Worm (Caenorhabditis elegans): Measurements from ENCODE around the gene C56G2.22.
A peak's percentile ranks its signal among the peaks of the same experiment; 100 is the strongest.

DNA sequence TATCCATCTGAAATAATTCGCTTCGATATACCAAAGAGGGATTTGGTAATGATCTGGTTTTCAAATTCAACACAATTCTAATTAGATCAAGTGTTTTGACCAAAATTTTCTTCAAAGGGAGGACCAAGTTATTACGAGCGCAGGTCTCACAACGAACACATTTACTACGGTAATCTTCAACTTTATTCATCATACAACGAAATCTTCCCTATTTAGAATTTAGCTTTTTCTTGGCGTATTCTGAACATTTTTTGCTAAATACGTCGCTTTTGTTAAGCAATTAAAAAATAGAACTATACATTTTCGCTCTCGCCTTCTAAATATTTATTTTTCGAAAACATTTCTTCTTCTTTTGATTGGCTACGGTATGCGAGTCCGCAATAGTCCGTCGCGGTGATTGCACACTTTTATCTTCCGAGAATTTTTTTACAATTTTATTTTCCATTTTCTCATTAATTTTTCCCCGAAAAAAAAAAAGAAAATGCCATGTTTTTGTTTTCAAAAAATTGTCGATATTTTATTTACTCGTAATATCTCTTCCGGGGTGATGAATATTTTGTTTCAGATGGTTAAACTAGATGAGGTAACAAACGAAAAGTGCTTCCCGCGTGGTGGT lies 36.8 kb downstream of the C56G2.22 start, which contains the start of gene let-716:
- TF ChIP-seq ceh-83 (GFP tag; optimal IDR thresholded peaks at IDR 0.05) (no peak), snpc-4 (tag; optimal IDR thresholded peaks at IDR 0.05) (no peak), ztf-11 (tag; optimal IDR thresholded peaks at IDR 0.05) (no peak), nhr-237 (tag; optimal IDR thresholded peaks at IDR 0.05) (no peak), lsy-2 (tag; optimal IDR thresholded peaks at IDR 0.05) (peak; percentile 95), mep-1 (tag; optimal IDR thresholded peaks at IDR 0.05) (no peak)
